Worm (Caenorhabditis elegans) whole organism, early embryonic: ENCODE data around the gene cec-3.

Experiments used
- B0310.2 ChIP-seq: sonication (generic microtip); optimal IDR thresholded peaks from 2 replicates; lab custom pipeline; 2016; ENCODE audit warnings: mild to moderate bottlenecking, missing genetic modification characterization, missing compliant biosample characterization
- F13C5.2 ChIP-seq: sonication (generic microtip); optimal IDR thresholded peaks from 2 replicates; lab custom pipeline; 2017; ENCODE audit warnings: mild to moderate bottlenecking, missing genetic modification characterization, inconsistent platforms, missing compliant biosample characterization
- aly-1 ChIP-seq: sonication (generic microtip); optimal IDR thresholded peaks from 2 replicates; lab custom pipeline; 2016; ENCODE audit warnings: missing genetic modification characterization, missing compliant biosample characterization
- ama-1 ChIP-seq: fragments of 150-350 bp; optimal IDR thresholded peaks from 2 replicates; lab custom pipeline; 2014
- ceh-13 ChIP-seq: fragments of 200-800 bp; sonication (Bioruptor generic); optimal IDR thresholded peaks from 2 replicates; lab custom pipeline; 2018; ENCODE audit warnings: mild to moderate bottlenecking, missing genetic modification characterization, missing compliant biosample characterization
- ets-7 ChIP-seq: sonication (generic microtip); optimal IDR thresholded peaks from 2 replicates; lab custom pipeline; 2016; ENCODE audit warnings: missing genotype, missing genetic modification characterization, missing compliant biosample characterization
- flt-1 ChIP-seq: fragments of 200-800 bp; sonication (Bioruptor generic); IDR thresholded peaks from 2 replicates; pipeline ENCODE4 v1.3.6; 2022; ENCODE audit warnings: missing genetic modification characterization, missing compliant biosample characterization
- hmbx-1 ChIP-seq: sonication (generic microtip); optimal IDR thresholded peaks from 2 replicates; lab custom pipeline; 2016; ENCODE audit warnings: mild to moderate bottlenecking, missing genetic modification characterization, missing compliant biosample characterization
- hnd-1 ChIP-seq: sonication (generic microtip); optimal IDR thresholded peaks from 2 replicates; lab custom pipeline; 2016; ENCODE audit warnings: missing genetic modification characterization, missing compliant biosample characterization
- pes-1 ChIP-seq: fragments of 200-800 bp; sonication (Bioruptor generic); IDR thresholded peaks from 2 replicates; pipeline ENCODE4 v1.3.6; 2022; ENCODE audit warnings: missing genetic modification reagents, missing genetic modification characterization, missing compliant biosample characterization
- scrt-1 ChIP-seq: fragments of 200-800 bp; sonication (Bioruptor generic); IDR thresholded peaks from 2 replicates; pipeline ENCODE4 v1.3.6; 2022; ENCODE audit warnings: missing genetic modification characterization, missing compliant biosample characterization
- sea-1 ChIP-seq: fragments of 200-800 bp; sonication (Bioruptor generic); conservative IDR thresholded peaks from 2 replicates; pipeline ENCODE4 v1.3.6; 2022; ENCODE audit warnings: missing genetic modification characterization, missing compliant biosample characterization
- tbx-11 ChIP-seq: fragments of 200-800 bp; sonication (Bioruptor generic); IDR thresholded peaks from 2 replicates; pipeline ENCODE4 v1.3.6; 2022; ENCODE audit warnings: missing genetic modification characterization, missing compliant biosample characterization
- tra-4 ChIP-seq: sonication (generic microtip); optimal IDR thresholded peaks from 2 replicates; lab custom pipeline; 2017; ENCODE audit warnings: missing genetic modification characterization, missing compliant biosample characterization

DNA sequence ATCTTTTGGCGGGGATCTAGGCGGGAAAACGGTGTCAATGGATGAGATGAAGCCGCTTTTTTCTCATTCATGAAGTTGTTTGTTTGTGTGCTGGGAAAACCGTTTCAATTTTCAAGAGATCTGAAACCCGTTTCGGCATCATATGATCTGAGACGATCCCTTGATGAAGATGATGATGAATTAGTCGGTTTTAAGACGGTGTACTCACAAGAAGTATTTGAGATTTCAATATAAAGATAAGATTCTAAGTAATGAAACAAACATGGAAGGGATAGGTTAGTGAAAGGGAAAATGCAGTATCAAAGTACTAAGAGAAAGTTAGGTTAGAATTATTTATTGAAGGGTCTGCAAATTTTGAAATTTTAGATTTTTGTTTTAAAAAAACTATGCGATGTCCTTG is 49.2 kb downstream of the cec-3 start:
- no peak for TF ChIP-seq ama-1
- no peak for TF ChIP-seq scrt-1 (GFP tag; lab: Robert Waterston, UW)
- no peak for TF ChIP-seq ceh-13 (GFP tag; lab: Kevin White, UChicago)
- TF ChIP-seq tbx-11 (GFP tag; lab: Robert Waterston, UW): no peak
- no peak for TF ChIP-seq flt-1 (GFP tag; lab: Robert Waterston, UW)
- TF ChIP-seq pes-1 (GFP tag; lab: Robert Waterston, UW): no peak
- TF ChIP-seq hmbx-1 (tag; lab: Kevin White, UChicago): no peak
- no peak for TF ChIP-seq B0310.2 (tag; lab: Kevin White, UChicago)
- TF ChIP-seq F13C5.2 (tag; lab: Kevin White, UChicago): no peak
- TF ChIP-seq sea-1 (GFP tag; lab: Robert Waterston, UW): no peak
- no peak for TF ChIP-seq ets-7 (tag; lab: Kevin White, UChicago)
- no peak for TF ChIP-seq aly-1 (tag; lab: Kevin White, UChicago)
- no peak for TF ChIP-seq tra-4 (tag; lab: Kevin White, UChicago)
- no peak for TF ChIP-seq hnd-1 (tag; lab: Kevin White, UChicago)
